Worm (Caenorhabditis elegans) whole organism, midembryonic: ENCODE results near the gene srab-21.

Experiments used
- T22C8.4 ChIP-seq: fragments of 200-800 bp; sonication (Bioruptor generic); IDR thresholded peaks from 2 replicates; pipeline ENCODE4 v1.3.6; 2022; ENCODE audit warnings: missing genetic modification characterization, missing compliant biosample characterization
- cog-1 ChIP-seq: sonication (generic microtip); optimal IDR thresholded peaks from 2 replicates; lab custom pipeline; 2016; ENCODE audit warnings: missing genetic modification characterization, missing compliant biosample characterization
- flt-1 ChIP-seq: fragments of 200-800 bp; sonication (Bioruptor generic); IDR thresholded peaks from 2 replicates; pipeline ENCODE4 v1.3.6; 2022; ENCODE audit warnings: missing genetic modification characterization, missing compliant biosample characterization
- klf-2 ChIP-seq: fragments of 200-800 bp; sonication (Bioruptor generic); conservative IDR thresholded peaks from 2 replicates; pipeline ENCODE4 v1.3.6; 2022; ENCODE audit warnings: missing genetic modification reagents, missing genetic modification characterization, missing compliant biosample characterization
- med-1 ChIP-seq: sonication (generic microtip); optimal IDR thresholded peaks from 2 replicates; lab custom pipeline; 2017; ENCODE audit warnings: missing genetic modification characterization, mild to moderate bottlenecking, missing compliant biosample characterization, antibody characterized with exemption, missing genetic modification reagents; ENCODE audit not compliant: insufficient read depth
- ref-1 ChIP-seq: fragments of 200-800 bp; sonication (Bioruptor generic); conservative IDR thresholded peaks from 2 replicates; pipeline ENCODE4 v1.3.6; 2022; ENCODE audit warnings: missing genetic modification reagents, missing genetic modification characterization, missing compliant biosample characterization
- tab-1 ChIP-seq: fragments of 200-800 bp; sonication (Bioruptor generic); IDR thresholded peaks from 2 replicates; pipeline ENCODE4 v1.3.6; 2022; ENCODE audit warnings: missing genetic modification characterization, missing compliant biosample characterization
- ztf-23 ChIP-seq: fragments of 200-800 bp; sonication (Bioruptor generic); IDR thresholded peaks from 2 replicates; pipeline ENCODE4 v1.3.6; 2022; ENCODE audit warnings: missing genetic modification reagents, missing genetic modification characterization, missing compliant biosample characterization
- ztf-29 ChIP-seq: fragments of 200-800 bp; sonication (Bioruptor generic); IDR thresholded peaks from 2 replicates; pipeline ENCODE4 v1.3.6; 2022; ENCODE audit warnings: missing genetic modification reagents, missing genetic modification characterization, missing compliant biosample characterization

Gene srab-21

DNA sequence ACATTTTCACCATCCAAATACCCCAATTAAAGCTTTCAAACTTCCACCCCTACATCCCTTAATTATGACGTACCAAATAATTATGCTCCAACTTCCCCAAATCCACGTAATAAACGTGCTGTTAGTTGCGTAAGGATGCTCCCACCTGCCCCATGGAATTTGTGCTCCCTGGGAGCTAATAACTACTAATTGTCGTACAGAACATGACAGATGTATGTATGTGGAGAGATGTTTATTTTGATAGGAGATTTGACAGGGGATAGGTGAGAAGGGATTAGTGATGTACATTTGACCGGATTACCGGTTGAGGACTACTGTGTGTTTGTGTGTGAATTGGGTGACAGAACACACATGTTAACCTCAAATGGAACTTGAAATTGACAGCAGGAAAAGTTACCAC, 25.6 kb upstream of the srab-21 start:
- TF ChIP-seq T22C8.4 (no peak), flt-1 (GFP tag; lab: Robert Waterston, UW) (no peak), cog-1 (tag; lab: Kevin White, UChicago) (no peak), klf-2 (GFP tag; lab: Robert Waterston, UW) (no peak), ztf-23 (GFP tag; lab: Robert Waterston, UW) (no peak), ref-1 (no peak), med-1 (GFP tag; lab: Kevin White, UChicago) (no peak)

DNA sequence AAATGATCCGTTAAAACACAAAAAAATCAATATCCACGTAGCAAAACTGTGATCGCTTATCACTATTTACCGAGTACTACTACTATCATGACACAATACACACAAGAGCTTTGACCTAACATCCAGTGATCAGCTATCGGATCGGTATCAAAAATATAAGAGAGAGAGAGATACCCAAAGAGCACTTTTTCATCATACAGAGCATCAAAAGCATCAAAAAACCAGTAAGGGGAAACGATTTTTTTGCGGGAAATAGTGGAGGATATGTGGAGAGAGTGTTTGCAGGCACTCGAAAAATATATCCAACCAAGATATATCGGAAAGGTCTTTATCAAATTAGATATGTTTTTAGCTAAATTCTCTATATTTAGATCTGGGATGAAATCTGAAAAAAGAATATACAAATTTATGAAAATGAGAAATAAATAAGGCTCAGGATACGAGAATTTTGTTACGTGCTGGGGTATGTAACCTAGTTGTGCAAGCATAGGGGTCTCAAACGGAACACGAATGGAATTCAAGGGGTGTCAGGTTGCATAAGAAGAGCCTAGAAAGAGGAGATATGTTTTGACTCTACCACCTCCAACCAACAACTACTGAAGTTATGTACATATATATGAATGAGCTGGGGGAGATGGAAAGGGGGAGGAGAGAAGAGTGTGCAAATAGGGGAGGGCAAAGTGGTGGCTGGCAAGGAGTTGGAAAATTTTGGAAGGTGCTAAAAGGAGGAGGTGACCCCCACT, 21.0 kb upstream of the srab-21 start:
- TF ChIP-seq ztf-23 (GFP tag; lab: Robert Waterston, UW) (no peak), tab-1 (no peak), cog-1 (tag; lab: Kevin White, UChicago) (no peak), ref-1 (no peak), flt-1 (GFP tag; lab: Robert Waterston, UW) (no peak), klf-2 (GFP tag; lab: Robert Waterston, UW) (no peak), med-1 (GFP tag; lab: Kevin White, UChicago) (no peak), ztf-29 (GFP tag; lab: Robert Waterston, UW) (no peak), T22C8.4 (no peak)

DNA sequence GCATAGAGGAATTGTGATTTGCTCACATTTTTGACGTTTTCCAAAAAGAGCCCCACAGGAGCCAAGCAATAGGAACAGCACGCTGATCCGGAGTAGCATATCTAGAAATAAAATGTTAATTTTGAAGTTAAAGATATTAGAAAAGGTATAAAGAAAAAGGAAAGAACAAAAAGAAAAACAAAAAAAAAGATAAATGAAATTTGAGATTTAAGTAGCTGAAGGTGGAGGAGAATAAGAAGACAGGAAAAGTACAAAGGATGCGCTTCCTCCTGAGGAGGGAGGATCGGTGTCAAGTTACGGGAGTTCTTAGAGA, 20.5 kb upstream of the srab-21 start, which contains the start of gene cfz-2:
cfz-2 (minus strand) TSS at position 101 of the 313 bp plus-strand sequence.
- TF ChIP-seq ref-1 (no peak), med-1 (GFP tag; lab: Kevin White, UChicago) (no peak), tab-1 (no peak), ztf-29 (GFP tag; lab: Robert Waterston, UW) (no peak), T22C8.4 (no peak), flt-1 (GFP tag; lab: Robert Waterston, UW) (no peak), klf-2 (GFP tag; lab: Robert Waterston, UW) (no peak), cog-1 (tag; lab: Kevin White, UChicago) (no peak), ztf-23 (GFP tag; lab: Robert Waterston, UW) (no peak)

DNA sequence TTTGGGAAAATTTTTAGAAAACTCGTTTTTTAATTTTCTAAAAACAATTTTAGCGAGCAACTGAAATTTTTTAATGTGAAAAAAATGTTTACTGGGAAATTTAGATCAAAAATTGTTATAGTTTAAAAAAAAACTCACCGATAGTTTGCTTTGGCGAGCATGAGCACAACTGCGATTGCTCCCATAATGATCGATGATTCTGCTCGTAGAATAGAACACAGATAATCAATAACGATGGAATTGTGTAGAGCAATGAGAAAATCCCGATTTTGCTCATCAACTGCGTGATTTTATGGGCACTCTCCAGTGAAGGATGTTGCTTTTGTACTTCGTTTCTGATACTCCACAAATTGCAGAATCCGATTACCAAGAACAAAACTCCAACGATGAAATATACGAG, 18.4 kb upstream of the srab-21 start:
- TF ChIP-seq tab-1: no peak

DNA sequence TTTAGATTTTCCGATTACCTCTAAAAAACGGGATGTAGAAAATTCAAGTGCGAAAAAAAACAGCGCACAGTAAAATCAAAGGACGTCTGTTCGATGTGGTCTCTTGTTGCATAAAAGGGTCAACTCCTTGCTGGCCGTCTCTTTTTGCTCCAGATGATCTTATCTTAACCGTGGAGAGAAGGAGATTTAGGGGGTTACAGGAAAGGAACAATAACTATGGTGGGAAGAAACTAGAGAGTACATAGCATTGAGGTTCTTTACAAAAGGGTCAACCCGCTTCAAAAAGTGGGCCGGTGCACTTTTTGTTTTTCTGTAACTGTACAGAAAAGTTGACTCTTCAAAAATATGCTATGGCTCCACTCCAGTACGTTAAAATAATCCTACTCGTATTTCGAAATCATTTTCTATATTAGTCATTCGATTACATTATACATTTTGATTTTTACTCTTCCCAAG, 7.3 kb upstream of the srab-21 start, which contains the start of the genes T20D4.19 and srj-9:
T20D4.19 (minus strand) TSS at position 101 of the 456 bp plus-strand sequence.
srj-9 (plus strand) TSS at position 406 of the 456 bp plus-strand sequence.
- TF ChIP-seq med-1 (GFP tag; lab: Kevin White, UChicago) (no peak), tab-1 (no peak), ztf-23 (GFP tag; lab: Robert Waterston, UW) (no peak), flt-1 (GFP tag; lab: Robert Waterston, UW) (no peak), cog-1 (tag; lab: Kevin White, UChicago) (no peak), ref-1 (no peak), ztf-29 (GFP tag; lab: Robert Waterston, UW) (no peak), klf-2 (GFP tag; lab: Robert Waterston, UW) (no peak), T22C8.4 (no peak)

DNA sequence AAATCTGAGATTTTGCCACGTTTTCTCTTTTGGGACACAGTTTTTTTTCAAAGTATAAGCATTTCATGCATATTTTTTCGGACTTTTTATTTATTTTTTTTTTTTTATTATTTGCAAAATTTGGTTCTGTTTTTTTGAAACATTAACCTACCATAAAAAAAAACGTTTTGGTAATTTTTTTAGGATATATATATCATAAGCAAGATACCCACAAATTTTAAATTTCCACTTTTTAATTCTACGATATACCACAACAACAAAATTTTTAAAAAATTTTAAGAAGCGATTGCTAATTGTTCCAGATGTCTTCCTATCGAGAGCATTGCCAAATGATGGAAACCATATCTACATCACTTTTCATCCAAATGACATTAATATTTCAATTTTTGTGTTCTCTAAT, 4.5 kb upstream of the srab-21 start, which contains the start of gene srab-20:
srab-20 (plus strand) TSS at position 301 of the 400 bp plus-strand sequence.
- TF ChIP-seq cog-1 (tag; lab: Kevin White, UChicago) (no peak), ztf-23 (GFP tag; lab: Robert Waterston, UW) (no peak)

DNA sequence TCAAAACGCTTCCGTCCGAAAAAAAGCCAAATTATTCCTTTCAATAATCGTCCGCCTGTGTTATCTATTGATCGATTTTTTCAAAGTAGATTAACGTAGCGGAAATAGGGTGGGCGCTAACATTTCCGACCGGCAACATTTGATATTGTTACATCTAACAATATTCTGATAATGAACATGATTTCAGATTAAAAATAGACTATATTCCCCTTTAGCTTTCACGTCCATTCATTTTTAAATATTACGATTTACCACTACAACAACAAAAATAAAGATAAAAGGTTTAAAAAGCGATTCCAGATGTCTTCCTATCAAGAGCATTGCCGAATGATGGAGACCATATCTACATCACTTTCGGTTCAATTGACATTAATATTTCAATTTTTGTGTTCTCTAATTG, 1.8 kb upstream of the srab-21 start, which contains the start of gene srab-22:
srab-22 (plus strand) TSS at position 301 of the 400 bp plus-strand sequence.
- TF ChIP-seq T22C8.4 (no peak), ztf-23 (GFP tag; lab: Robert Waterston, UW) (no peak), klf-2 (GFP tag; lab: Robert Waterston, UW) (no peak), ztf-29 (GFP tag; lab: Robert Waterston, UW) (no peak), ref-1 (no peak), flt-1 (GFP tag; lab: Robert Waterston, UW) (no peak), cog-1 (tag; lab: Kevin White, UChicago) (no peak), med-1 (GFP tag; lab: Kevin White, UChicago) (no peak), tab-1 (no peak)

DNA sequence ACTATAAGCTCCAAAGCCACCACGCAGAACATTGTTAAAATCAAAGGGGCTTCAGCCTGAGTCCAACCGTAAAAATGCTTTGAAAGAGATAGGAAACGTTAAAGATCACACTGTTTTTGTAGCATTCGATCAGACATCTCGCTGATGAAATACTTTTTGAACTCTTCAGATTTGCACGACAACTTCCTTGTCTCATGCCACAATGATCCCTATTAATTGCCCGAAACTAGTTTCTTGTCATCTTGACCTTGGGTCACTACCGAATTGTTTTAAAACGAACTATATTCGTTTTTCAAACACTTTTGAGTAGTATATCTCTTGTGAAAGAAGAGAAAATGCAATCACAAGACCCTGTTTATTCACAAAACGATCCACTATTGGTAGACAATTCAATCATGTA, 6.3 kb downstream of the srab-21 start, which contains the start of gene T20D4.3:
T20D4.3 (plus strand) TSS at position 301 of the 400 bp plus-strand sequence.
- TF ChIP-seq T22C8.4 (no peak), med-1 (GFP tag; lab: Kevin White, UChicago) (no peak), flt-1 (GFP tag; lab: Robert Waterston, UW) (no peak), ref-1 (no peak), tab-1 (no peak), klf-2 (GFP tag; lab: Robert Waterston, UW) (no peak), ztf-23 (GFP tag; lab: Robert Waterston, UW) (no peak), ztf-29 (GFP tag; lab: Robert Waterston, UW) (no peak), cog-1 (tag; lab: Kevin White, UChicago) (no peak)

DNA sequence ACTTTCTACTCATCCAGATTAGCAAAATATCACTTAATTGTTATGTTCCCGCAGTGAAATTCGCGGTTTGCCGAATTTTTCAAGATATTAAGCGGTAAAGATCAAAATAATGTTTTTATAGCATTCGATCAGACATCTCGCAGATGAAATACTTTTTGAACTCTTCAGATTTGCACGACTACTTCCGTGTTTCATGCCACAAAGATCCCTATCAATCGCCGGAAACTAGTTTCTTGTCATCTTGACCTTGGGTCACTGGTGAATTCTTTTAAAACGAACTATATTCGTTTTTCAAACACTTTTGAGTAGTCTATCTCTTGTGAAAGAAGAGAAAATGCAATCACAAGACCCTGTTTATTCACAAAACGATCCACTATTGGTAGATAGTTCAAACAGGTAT, 11.2 kb downstream of the srab-21 start, which contains the start of gene txt-11:
txt-11 (plus strand) TSS at position 301 of the 400 bp plus-strand sequence.
- TF ChIP-seq ztf-23 (GFP tag; lab: Robert Waterston, UW): no peak
- TF ChIP-seq klf-2 (GFP tag; lab: Robert Waterston, UW): no peak
- no peak for TF ChIP-seq ztf-29 (GFP tag; lab: Robert Waterston, UW)
- no peak for TF ChIP-seq cog-1 (tag; lab: Kevin White, UChicago)
- TF ChIP-seq tab-1: no peak
- TF ChIP-seq ref-1: no peak
- TF ChIP-seq T22C8.4: no peak
- no peak for TF ChIP-seq flt-1 (GFP tag; lab: Robert Waterston, UW)
- no peak for TF ChIP-seq med-1 (GFP tag; lab: Kevin White, UChicago)
